Fruit fly (Drosophila melanogaster) whole organism, prepupa: ENCODE data around the gene PAN3.
A peak's percentile ranks its signal among the peaks of the same experiment; 100 is the strongest.

Experiments used
- CG3032 ChIP-seq: fragments of 200-800 bp; optimal IDR thresholded peaks from 2 replicates; lab custom pipeline; 2019; ENCODE audit warnings: missing biosample characterization, mild to moderate bottlenecking, missing genetic modification characterization, moderate library complexity
- CG6792 ChIP-seq: fragments of 200-800 bp; sonication (Bioruptor generic); optimal IDR thresholded peaks from 3 replicates; lab custom pipeline; 2016; ENCODE audit warnings: missing biosample characterization, missing genetic modification characterization
- CG8319 ChIP-seq: fragments of 200-800 bp; sonication (Bioruptor generic); optimal IDR thresholded peaks from 3 replicates; lab custom pipeline; 2016; ENCODE audit warnings: missing biosample characterization, missing genetic modification characterization

DNA sequence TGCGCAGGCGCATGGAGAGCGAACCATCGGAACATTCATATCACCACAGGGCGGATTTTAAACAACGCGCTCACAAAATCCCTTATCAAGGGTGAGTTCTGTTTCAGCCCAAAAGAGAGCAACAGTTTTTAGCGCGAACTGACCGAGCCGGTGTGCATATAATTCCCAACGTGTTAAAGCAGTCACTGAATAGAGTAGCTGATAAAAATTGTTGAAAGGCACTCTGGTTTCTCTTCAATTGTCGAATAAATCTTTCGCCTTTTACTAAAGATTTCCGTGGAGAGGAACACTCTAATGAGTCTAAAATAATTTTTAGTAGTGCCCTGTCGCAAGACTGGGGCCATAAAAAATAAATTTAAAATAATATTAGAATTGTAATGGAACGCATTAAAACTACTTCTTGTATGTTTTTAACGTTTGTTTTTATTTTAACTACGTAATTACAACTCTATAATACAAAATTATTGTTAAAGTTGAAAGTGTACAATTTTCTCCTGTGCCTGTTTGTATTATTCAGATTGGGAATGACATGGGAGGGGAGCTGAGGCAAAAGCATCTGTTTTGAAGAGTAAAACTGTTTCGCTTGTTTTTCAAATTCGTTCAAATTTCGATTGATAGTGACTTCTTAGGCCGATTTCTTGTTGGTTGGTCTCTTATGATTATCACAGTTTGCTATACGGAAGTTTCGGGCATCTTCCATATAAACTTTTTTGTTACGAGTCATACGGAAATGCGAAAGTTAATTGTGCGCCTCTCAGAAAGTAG is 19.8 kb downstream of the PAN3 start:
- TF ChIP-seq CG8319 (GFP tag; lab: Kevin White, UChicago): no peak
- peak; percentile 7 for TF ChIP-seq CG3032
- TF ChIP-seq CG6792 (GFP tag; lab: Kevin White, UChicago): peak; percentile 17
